Worm (Caenorhabditis elegans) whole organism, L1 larva: Measurements from ENCODE around the gene nekl-3.

ENCODE experiments used
- C34B4.2 ChIP-seq: sonication (generic microtip); optimal IDR thresholded peaks from 2 replicates; lab custom pipeline; 2017; ENCODE audit warnings: mild to moderate bottlenecking, missing genetic modification characterization, missing compliant biosample characterization
- Y116A8C.19 ChIP-seq: sonication (generic microtip); optimal IDR thresholded peaks from 2 replicates; lab custom pipeline; 2016; ENCODE audit warnings: missing compliant biosample characterization, missing genetic modification characterization, borderline replicate concordance
- alr-1 ChIP-seq: fragments of 200-800 bp; sonication (Bioruptor generic); optimal IDR thresholded peaks from 2 replicates; lab custom pipeline; 2018; ENCODE audit warnings: borderline replicate concordance, mild to moderate bottlenecking, missing genetic modification characterization, missing compliant biosample characterization
- ceh-63 ChIP-seq: fragments of 200-800 bp; sonication (Bioruptor generic); optimal IDR thresholded peaks from 2 replicates; lab custom pipeline; 2018; ENCODE audit warnings: mild to moderate bottlenecking, missing genetic modification characterization, missing compliant biosample characterization
- ceh-8 ChIP-seq: fragments of 200-800 bp; sonication (Bioruptor generic); optimal IDR thresholded peaks from 2 replicates; lab custom pipeline; 2018; ENCODE audit warnings: mild to moderate bottlenecking, missing genetic modification characterization, moderate library complexity, missing compliant biosample characterization
- ceh-82 ChIP-seq, 3 experiments: fragments of 150-350 bp in 1 of 3; sonication (generic microtip) in 2 of 3; optimal IDR thresholded peaks; 2 replicates each; lab custom pipeline; 2014 to 2017; ENCODE audit warnings: missing biosample characterization in 3 of 3, missing genetic modification characterization in 3 of 3
- dpl-1 ChIP-seq, 3 experiments: fragments of 150-350 bp in 2 of 3; sonication (generic microtip) in 1 of 3; optimal IDR thresholded peaks; 2 replicates each; lab custom pipeline; 2014 to 2017; ENCODE audit warnings: missing biosample characterization in 3 of 3, missing genetic modification characterization in 3 of 3, missing genetic modification reagents in 3 of 3
- dsc-1 ChIP-seq: sonication (generic microtip); optimal IDR thresholded peaks from 2 replicates; lab custom pipeline; 2016; ENCODE audit warnings: mild to moderate bottlenecking, missing genetic modification characterization, missing compliant biosample characterization
- efl-1 ChIP-seq, 4 experiments: fragments of 150-350 bp; optimal IDR thresholded peaks in 3 of 4; peaks in 1 of 4; 1 replicate in 1 of 4; 2 replicates in 3 of 4; lab custom pipeline; 2014; ENCODE audit warnings: missing biosample characterization in 2 of 4, missing genetic modification characterization in 2 of 4, missing genetic modification reagents in 2 of 4
- efl-3 ChIP-seq: fragments of 200-800 bp; sonication (Bioruptor generic); optimal IDR thresholded peaks from 2 replicates; lab custom pipeline; 2018; ENCODE audit warnings: mild to moderate bottlenecking, missing genetic modification characterization, missing compliant biosample characterization
- egl-13 ChIP-seq: sonication (generic microtip); optimal IDR thresholded peaks from 2 replicates; lab custom pipeline; 2016; ENCODE audit warnings: missing genotype, missing genetic modification reagents, missing genetic modification characterization, missing compliant biosample characterization
- egl-27 ChIP-seq, 2 experiments: fragments of 150-350 bp in 1 of 2; sonication (generic microtip); optimal IDR thresholded peaks; 3 replicates each; lab custom pipeline; 2017 to 2018; ENCODE audit warnings: missing biosample characterization in 2 of 2, missing genetic modification characterization in 2 of 2, missing genetic modification reagents in 2 of 2
- fkh-10 ChIP-seq: sonication (generic microtip); optimal IDR thresholded peaks from 2 replicates; lab custom pipeline; 2017; ENCODE audit warnings: missing biosample characterization, missing genetic modification reagents, missing genetic modification characterization
- fkh-8 ChIP-seq: sonication (generic microtip); optimal IDR thresholded peaks from 2 replicates; lab custom pipeline; 2016; ENCODE audit warnings: mild to moderate bottlenecking, missing genetic modification characterization, missing compliant biosample characterization
- grh-1 ChIP-seq: fragments of 200-800 bp; sonication (Bioruptor generic); IDR thresholded peaks from 2 replicates; pipeline ENCODE4 v1.3.6; 2022; ENCODE audit warnings: missing genetic modification reagents, missing genetic modification characterization, missing compliant biosample characterization
- hlh-17 ChIP-seq: fragments of 200-800 bp; sonication (Bioruptor generic); optimal IDR thresholded peaks from 2 replicates; lab custom pipeline; 2018; ENCODE audit warnings: missing genetic modification characterization, mild to moderate bottlenecking, missing compliant biosample characterization, moderate library complexity, borderline replicate concordance
- irx-1 ChIP-seq: sonication (generic microtip); optimal IDR thresholded peaks from 2 replicates; lab custom pipeline; 2016; ENCODE audit warnings: missing genetic modification characterization, missing compliant biosample characterization
- isw-1 ChIP-seq: fragments of 200-800 bp; sonication (Bioruptor generic); IDR thresholded peaks from 2 replicates; pipeline ENCODE4 v1.3.6; 2022; ENCODE audit warnings: missing genetic modification characterization, missing compliant biosample characterization
- lin-13 ChIP-seq: fragments of 150-350 bp; optimal IDR thresholded peaks from 2 replicates; lab custom pipeline; 2014; ENCODE audit warnings: missing biosample characterization, missing genetic modification reagents, missing genetic modification characterization
- lin-14 ChIP-seq: fragments of 200-800 bp; sonication (Bioruptor generic); optimal IDR thresholded peaks from 2 replicates; lab custom pipeline; 2018; ENCODE audit warnings: mild to moderate bottlenecking, missing genetic modification characterization, moderate library complexity, missing compliant biosample characterization
- lin-15B ChIP-seq: fragments of 150-350 bp; sonication (generic microtip); optimal IDR thresholded peaks from 3 replicates; lab custom pipeline; 2014; ENCODE audit warnings: missing biosample characterization, missing genetic modification characterization
- lsy-2 ChIP-seq, 2 experiments: fragments of 150-350 bp; optimal IDR thresholded peaks; 2 replicates each; lab custom pipeline; 2014; ENCODE audit warnings: missing biosample characterization in 2 of 2, missing genetic modification characterization in 2 of 2
- mef-2 ChIP-seq: fragments of 150-350 bp; optimal IDR thresholded peaks from 2 replicates; lab custom pipeline; 2014; ENCODE audit warnings: missing biosample characterization, missing genetic modification characterization
- nhr-11 ChIP-seq: fragments of 150-350 bp; optimal IDR thresholded peaks from 2 replicates; lab custom pipeline; 2014; ENCODE audit warnings: missing biosample characterization, missing genetic modification characterization
- nhr-12 ChIP-seq: sonication (generic microtip); optimal IDR thresholded peaks from 2 replicates; lab custom pipeline; 2017; ENCODE audit warnings: missing biosample characterization, missing genetic modification characterization
- nhr-28 ChIP-seq: fragments of 150-350 bp; optimal IDR thresholded peaks from 2 replicates; lab custom pipeline; 2014; ENCODE audit warnings: missing biosample characterization, missing genetic modification characterization
- nhr-47 ChIP-seq: sonication (generic microtip); optimal IDR thresholded peaks from 2 replicates; lab custom pipeline; 2016; ENCODE audit warnings: mild to moderate bottlenecking, missing genetic modification characterization, moderate library complexity, missing compliant biosample characterization
- pag-3 ChIP-seq: sonication (generic microtip); optimal IDR thresholded peaks from 2 replicates; lab custom pipeline; 2017; ENCODE audit warnings: missing genetic modification characterization, mild to moderate bottlenecking, missing compliant biosample characterization, antibody characterized with exemption, borderline replicate concordance; ENCODE audit not compliant: insufficient read depth
- pqm-1 ChIP-seq: sonication (generic microtip); optimal IDR thresholded peaks from 3 replicates; lab custom pipeline; 2017; ENCODE audit warnings: missing biosample characterization, missing genetic modification characterization
- rnt-1 ChIP-seq: sonication (generic microtip); optimal IDR thresholded peaks from 2 replicates; lab custom pipeline; 2016; ENCODE audit warnings: mild to moderate bottlenecking, missing genetic modification characterization, moderate library complexity, missing compliant biosample characterization
- snpc-4 ChIP-seq: fragments of 150-350 bp; optimal IDR thresholded peaks from 2 replicates; lab custom pipeline; 2014; ENCODE audit warnings: missing biosample characterization, missing genetic modification characterization
- snu-23 ChIP-seq: sonication (generic microtip); optimal IDR thresholded peaks from 2 replicates; lab custom pipeline; 2016; ENCODE audit warnings: missing genetic modification characterization, missing compliant biosample characterization
- sox-4 ChIP-seq: sonication (generic microtip); optimal IDR thresholded peaks from 2 replicates; lab custom pipeline; 2016; ENCODE audit warnings: missing genetic modification characterization, missing compliant biosample characterization
- sptf-1 ChIP-seq: fragments of 150-350 bp; optimal IDR thresholded peaks from 2 replicates; lab custom pipeline; 2014; ENCODE audit warnings: missing biosample characterization, missing genetic modification characterization
- sup-37 ChIP-seq: fragments of 200-800 bp; sonication (Bioruptor generic); optimal IDR thresholded peaks from 2 replicates; lab custom pipeline; 2018; ENCODE audit warnings: mild to moderate bottlenecking, missing genetic modification characterization, missing compliant biosample characterization
- tbx-2 ChIP-seq: sonication (generic microtip); optimal IDR thresholded peaks from 2 replicates; lab custom pipeline; 2016; ENCODE audit warnings: missing genetic modification characterization, missing compliant biosample characterization
- unc-130 ChIP-seq: fragments of 150-350 bp; optimal IDR thresholded peaks from 2 replicates; lab custom pipeline; 2017; ENCODE audit warnings: missing biosample characterization, missing genetic modification characterization, inconsistent platforms
- unc-86 ChIP-seq: sonication (generic microtip); optimal IDR thresholded peaks from 2 replicates; lab custom pipeline; 2016; ENCODE audit warnings: missing genetic modification characterization, missing compliant biosample characterization
- unc-98 ChIP-seq: fragments of 200-800 bp; sonication (Bioruptor generic); IDR thresholded peaks from 2 replicates; pipeline ENCODE4 v1.3.6; 2022; ENCODE audit warnings: missing genetic modification characterization, missing compliant biosample characterization
- vab-15 ChIP-seq: sonication (generic microtip); optimal IDR thresholded peaks from 2 replicates; lab custom pipeline; 2017; ENCODE audit warnings: missing genotype, mild to moderate bottlenecking, missing genetic modification characterization, missing compliant biosample characterization
- xbp-1 ChIP-seq: sonication (generic microtip); optimal IDR thresholded peaks from 2 replicates; lab custom pipeline; 2016; ENCODE audit warnings: missing genetic modification characterization, missing compliant biosample characterization
- zag-1 ChIP-seq: fragments of 150-350 bp; optimal IDR thresholded peaks from 2 replicates; lab custom pipeline; 2014; ENCODE audit warnings: missing biosample characterization, missing genetic modification characterization
- ztf-4 ChIP-seq: fragments of 150-350 bp; optimal IDR thresholded peaks from 2 replicates; lab custom pipeline; 2014; ENCODE audit warnings: missing biosample characterization, missing genetic modification characterization

nekl-3 gene

ce11 chrX:12367498-12367897 lies 23.8 kb downstream of the nekl-3 start (continued):
- TF ChIP-seq ceh-8 (no peak), snpc-4 (tag; lab: Kevin White, UChicago) (no peak), fkh-10 (no peak), ceh-82 (tag; optimal IDR thresholded peaks at IDR 0.05; lab: Kevin White, UChicago) (peak; percentile 36 to 61 (median 61)), nhr-28 (tag; lab: Kevin White, UChicago) (no peak), efl-3 (GFP tag; lab: Kevin White, UChicago) (no peak), rnt-1 (tag; lab: Kevin White, UChicago) (peak; percentile 74), egl-13 (tag; lab: Kevin White, UChicago) (no peak), tbx-2 (peak; percentile 26), snu-23 (peak; percentile 73), nhr-12 (tag; lab: Kevin White, UChicago) (no peak), unc-86 (tag; lab: Kevin White, UChicago) (no peak), egl-27 (tag; optimal IDR thresholded peaks at IDR 0.05; lab: Kevin White, UChicago) (no peak), unc-98 (GFP tag; lab: Robert Waterston, UW) (no peak), mef-2 (no peak), pqm-1 (tag; lab: Kevin White, UChicago) (no peak), unc-130 (tag; lab: Kevin White, UChicago) (peak; percentile 29), lsy-2 (tag; optimal IDR thresholded peaks at IDR 0.05; lab: Kevin White, UChicago) (no peak), lin-15B (no peak), fkh-8 (tag; lab: Kevin White, UChicago) (no peak), sox-4 (tag; lab: Kevin White, UChicago) (no peak), lin-14 (GFP tag; lab: Kevin White, UChicago) (peak; percentile 42), irx-1 (tag; lab: Kevin White, UChicago) (peak; percentile 22), alr-1 (tag; lab: Kevin White, UChicago) (no peak), efl-1 (optimal IDR thresholded peaks at IDR 0.05; lab: Kevin White, UChicago) (peak in 1 of 2 experiments; percentile 11), efl-1 (GFP tag; optimal IDR thresholded peaks at IDR 0.05 in 1 of 2; lab: Kevin White, UChicago) (no peak)

- TF ChIP-seq efl-1 (optimal IDR thresholded peaks at IDR 0.05; lab: Kevin White, UChicago) (no peak), efl-1 (GFP tag; optimal IDR thresholded peaks at IDR 0.05 in 1 of 2; lab: Kevin White, UChicago) (no peak), sptf-1 (tag; lab: Kevin White, UChicago) (no peak), nhr-47 (tag; lab: Kevin White, UChicago) (no peak), egl-13 (tag; lab: Kevin White, UChicago) (no peak), rnt-1 (tag; lab: Kevin White, UChicago) (no peak), C34B4.2 (tag; lab: Kevin White, UChicago) (no peak), nhr-11 (tag; lab: Kevin White, UChicago) (no peak), pag-3 (no peak), xbp-1 (tag; lab: Kevin White, UChicago) (no peak)
Observed at ce11 chrX:12365388-12365787, 25.9 kb downstream of the nekl-3 start, which contains the start of gene F19H6.4. TSS of gene F19H6.4 (plus strand) at chrX:12365688.

- TF ChIP-seq dsc-1 (no peak), unc-86 (tag; lab: Kevin White, UChicago) (no peak), hlh-17 (GFP tag; lab: Kevin White, UChicago) (no peak), dpl-1 (GFP tag; optimal IDR thresholded peaks at IDR 0.05; lab: Kevin White, UChicago) (no peak), ztf-4 (no peak), sptf-1 (tag; lab: Kevin White, UChicago) (no peak), snpc-4 (tag; lab: Kevin White, UChicago) (no peak)
- TF ChIP-seq, all 84 proteins: peak for 0
Observed at ce11 chrX:12364804-12365203, 26.5 kb downstream of the nekl-3 start, which contains the start of gene F19H6.5. TSS of gene F19H6.5 (minus strand) at chrX:12364904.

ce11 chrX:12362951-12363486 lies 28.3 kb downstream of the nekl-3 start:
- peak; percentile 76 to 84 for TF ChIP-seq egl-27 (tag; optimal IDR thresholded peaks at IDR 0.05; lab: Kevin White, UChicago)
- TF ChIP-seq vab-15 = peak; percentile 4
- TF ChIP-seq lin-13 (GFP tag; lab: Kevin White, UChicago) = peak; percentile 96
- TF ChIP-seq sup-37 (GFP tag; lab: Kevin White, UChicago) = peak; percentile 88
- TF ChIP-seq isw-1 (GFP tag; lab: Robert Waterston, UW) = peak; percentile 82
- peak; percentile 77 for TF ChIP-seq ceh-63 (GFP tag; lab: Kevin White, UChicago)
- peak; percentile 100 for TF ChIP-seq nhr-11 (tag; lab: Kevin White, UChicago)
- TF ChIP-seq C34B4.2 (tag; lab: Kevin White, UChicago) = no peak
- TF ChIP-seq Y116A8C.19 (tag; lab: Kevin White, UChicago) = no peak
- TF ChIP-seq lin-15B = no peak
- TF ChIP-seq zag-1 (tag; lab: Kevin White, UChicago) = peak; percentile 84
- TF ChIP-seq xbp-1 (tag; lab: Kevin White, UChicago) = peak; percentile 91
- peak; percentile 92 for TF ChIP-seq grh-1 (GFP tag; lab: Robert Waterston, UW)
- TF ChIP-seq efl-1 (optimal IDR thresholded peaks at IDR 0.05; lab: Kevin White, UChicago) = peak; percentile 80 to 83
- peak; percentile 52 to 96 for TF ChIP-seq efl-1 (GFP tag; optimal IDR thresholded peaks at IDR 0.05 in 1 of 2; lab: Kevin White, UChicago)
- peak; percentile 94 for TF ChIP-seq fkh-8 (tag; lab: Kevin White, UChicago)
- TF ChIP-seq sox-4 (tag; lab: Kevin White, UChicago) = peak; percentile 99
- no peak for TF ChIP-seq alr-1 (tag; lab: Kevin White, UChicago)
- peak; percentile 96 for TF ChIP-seq ceh-8
